Worm (Caenorhabditis elegans) whole organism, L2 larva: ENCODE results near the gene F13E9.11.

Experiments
- blmp-1 ChIP-seq: sonication (generic microtip); optimal IDR thresholded peaks from 2 replicates; lab custom pipeline; 2017; ENCODE audit warnings: missing genetic modification characterization, mild to moderate bottlenecking, missing compliant biosample characterization, antibody characterized with exemption, moderate library complexity; ENCODE audit not compliant: insufficient read depth
- ceh-16 ChIP-seq: fragments of 150-350 bp; optimal IDR thresholded peaks from 2 replicates; lab custom pipeline; 2014; ENCODE audit warnings: missing biosample characterization, missing genetic modification characterization
- egl-27 ChIP-seq: sonication (generic microtip); optimal IDR thresholded peaks from 3 replicates; lab custom pipeline; 2017; ENCODE audit warnings: missing biosample characterization, missing genetic modification reagents, missing genetic modification characterization
- lsy-2 ChIP-seq, 2 experiments: fragments of 150-350 bp in 1 of 2; sonication (generic microtip) in 1 of 2; optimal IDR thresholded peaks; 2 replicates each; lab custom pipeline; 2014 to 2017; ENCODE audit warnings: missing biosample characterization in 2 of 2, missing genetic modification characterization in 2 of 2
- mdl-1 ChIP-seq, 2 experiments: fragments of 150-350 bp in 1 of 2; sonication (generic microtip) in 1 of 2; optimal IDR thresholded peaks; 2 replicates each; lab custom pipeline; 2017; ENCODE audit warnings: missing biosample characterization in 2 of 2, missing genetic modification characterization in 2 of 2
- unc-62 ChIP-seq: fragments of 150-350 bp; optimal IDR thresholded peaks from 2 replicates; lab custom pipeline; 2014; ENCODE audit warnings: missing biosample characterization, missing genetic modification reagents, missing genetic modification characterization
- ztf-1 ChIP-seq: fragments of 200-800 bp; sonication (Bioruptor generic); conservative IDR thresholded peaks from 2 replicates; pipeline ENCODE4 v1.3.6; 2022; ENCODE audit warnings: missing genetic modification characterization, missing compliant biosample characterization

DNA sequence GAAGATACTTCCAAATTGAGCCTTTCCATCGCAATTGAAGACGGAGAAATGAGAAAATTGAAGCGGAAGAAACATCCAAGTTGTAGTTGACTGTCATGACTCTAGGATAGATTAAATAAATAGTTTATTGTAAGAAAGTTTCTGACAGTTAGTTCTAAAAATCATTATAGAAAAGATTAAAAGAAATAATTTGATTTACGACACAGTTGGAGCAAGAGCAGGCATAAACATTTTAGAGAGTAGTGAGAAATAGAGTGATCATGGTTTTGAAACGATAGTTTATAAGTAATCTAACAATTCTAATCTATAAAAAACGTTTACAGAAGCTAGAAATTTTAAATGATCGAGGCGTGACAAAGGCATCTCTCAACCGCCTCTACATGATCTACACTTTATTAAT lies 36.8 kb downstream of the F13E9.11 start, which contains the start of gene best-15:
- no peak for TF ChIP-seq ceh-16 (tag; lab: Kevin White, UChicago)
- TF ChIP-seq lsy-2 (tag; optimal IDR thresholded peaks at IDR 0.05; lab: Kevin White, UChicago), result no peak
- TF ChIP-seq egl-27 (tag; lab: Kevin White, UChicago), result no peak
- TF ChIP-seq ztf-1 (GFP tag; lab: Robert Waterston, UW), result no peak
- no peak for TF ChIP-seq mdl-1 (tag; optimal IDR thresholded peaks at IDR 0.05; lab: Kevin White, UChicago)
- no peak for TF ChIP-seq blmp-1 (tag; lab: Kevin White, UChicago)
- no peak for TF ChIP-seq unc-62 (GFP tag; lab: Kevin White, UChicago)
